Worm (Caenorhabditis elegans) whole organism, L1 larva: ENCODE measurements around the gene nsph-4.2.

Experiments used
- C04F5.9 ChIP-seq: sonication (generic microtip); optimal IDR thresholded peaks from 2 replicates; lab custom pipeline; 2016; ENCODE audit warnings: missing genetic modification characterization, missing compliant biosample characterization
- C16A3.4 ChIP-seq: fragments of 150-350 bp; optimal IDR thresholded peaks from 2 replicates; lab custom pipeline; 2014; ENCODE audit warnings: missing biosample characterization, missing genetic modification characterization
- C34B4.2 ChIP-seq: sonication (generic microtip); optimal IDR thresholded peaks from 2 replicates; lab custom pipeline; 2017; ENCODE audit warnings: mild to moderate bottlenecking, missing genetic modification characterization, missing compliant biosample characterization
- F16B12.6 ChIP-seq: fragments of 150-350 bp; optimal IDR thresholded peaks from 2 replicates; lab custom pipeline; 2014; ENCODE audit warnings: missing biosample characterization, missing genetic modification characterization
- aha-1 ChIP-seq: fragments of 150-350 bp; optimal IDR thresholded peaks from 2 replicates; lab custom pipeline; 2014; ENCODE audit warnings: missing biosample characterization, missing genetic modification characterization
- alr-1 ChIP-seq: fragments of 200-800 bp; sonication (Bioruptor generic); optimal IDR thresholded peaks from 2 replicates; lab custom pipeline; 2018; ENCODE audit warnings: borderline replicate concordance, mild to moderate bottlenecking, missing genetic modification characterization, missing compliant biosample characterization
- aly-2 ChIP-seq: fragments of 150-350 bp; optimal IDR thresholded peaks from 2 replicates; lab custom pipeline; 2014; ENCODE audit warnings: missing biosample characterization, missing genetic modification characterization
- ama-1 ChIP-seq: fragments of 150-350 bp; optimal IDR thresholded peaks from 2 replicates; lab custom pipeline; 2014
- ceh-8 ChIP-seq: fragments of 200-800 bp; sonication (Bioruptor generic); optimal IDR thresholded peaks from 2 replicates; lab custom pipeline; 2018; ENCODE audit warnings: mild to moderate bottlenecking, missing genetic modification characterization, moderate library complexity, missing compliant biosample characterization
- ceh-82 ChIP-seq, 3 experiments: fragments of 150-350 bp in 1 of 3; sonication (generic microtip) in 2 of 3; optimal IDR thresholded peaks; 2 replicates each; lab custom pipeline; 2014 to 2017; ENCODE audit warnings: missing biosample characterization in 3 of 3, missing genetic modification characterization in 3 of 3
- ceh-88 ChIP-seq: fragments of 200-800 bp; sonication (Bioruptor generic); IDR thresholded peaks from 2 replicates; pipeline ENCODE4 v1.3.6; 2022; ENCODE audit warnings: missing genetic modification characterization, missing compliant biosample characterization
- ceh-90 ChIP-seq: sonication (generic microtip); optimal IDR thresholded peaks from 2 replicates; lab custom pipeline; 2016; ENCODE audit warnings: missing genetic modification characterization, missing compliant biosample characterization
- ces-1 ChIP-seq: fragments of 150-350 bp; optimal IDR thresholded peaks from 2 replicates; lab custom pipeline; 2014; ENCODE audit warnings: missing biosample characterization, missing genetic modification reagents, missing genetic modification characterization
- dpl-1 ChIP-seq, 3 experiments: fragments of 150-350 bp in 2 of 3; sonication (generic microtip) in 1 of 3; optimal IDR thresholded peaks; 2 replicates each; lab custom pipeline; 2014 to 2017; ENCODE audit warnings: missing biosample characterization in 3 of 3, missing genetic modification characterization in 3 of 3, missing genetic modification reagents in 3 of 3
- dsc-1 ChIP-seq: sonication (generic microtip); optimal IDR thresholded peaks from 2 replicates; lab custom pipeline; 2016; ENCODE audit warnings: mild to moderate bottlenecking, missing genetic modification characterization, missing compliant biosample characterization
- efl-1 ChIP-seq, 4 experiments: fragments of 150-350 bp; optimal IDR thresholded peaks in 3 of 4; peaks in 1 of 4; 1 replicate in 1 of 4; 2 replicates in 3 of 4; lab custom pipeline; 2014; ENCODE audit warnings: missing biosample characterization in 2 of 4, missing genetic modification characterization in 2 of 4, missing genetic modification reagents in 2 of 4
- ets-5 ChIP-seq: fragments of 200-800 bp; sonication (Bioruptor generic); IDR thresholded peaks from 2 replicates; pipeline ENCODE4 v1.3.6; 2022; ENCODE audit warnings: missing genetic modification characterization, missing compliant biosample characterization
- fkh-10 ChIP-seq: sonication (generic microtip); optimal IDR thresholded peaks from 2 replicates; lab custom pipeline; 2017; ENCODE audit warnings: missing biosample characterization, missing genetic modification reagents, missing genetic modification characterization
- fkh-8 ChIP-seq: sonication (generic microtip); optimal IDR thresholded peaks from 2 replicates; lab custom pipeline; 2016; ENCODE audit warnings: mild to moderate bottlenecking, missing genetic modification characterization, missing compliant biosample characterization
- grh-1 ChIP-seq: fragments of 200-800 bp; sonication (Bioruptor generic); IDR thresholded peaks from 2 replicates; pipeline ENCODE4 v1.3.6; 2022; ENCODE audit warnings: missing genetic modification reagents, missing genetic modification characterization, missing compliant biosample characterization
- hlh-17 ChIP-seq: fragments of 200-800 bp; sonication (Bioruptor generic); optimal IDR thresholded peaks from 2 replicates; lab custom pipeline; 2018; ENCODE audit warnings: missing genetic modification characterization, mild to moderate bottlenecking, missing compliant biosample characterization, moderate library complexity, borderline replicate concordance
- hlh-4 ChIP-seq: sonication (generic microtip); optimal IDR thresholded peaks from 2 replicates; lab custom pipeline; 2016; ENCODE audit warnings: mild to moderate bottlenecking, missing genetic modification characterization, missing compliant biosample characterization
- jun-1 ChIP-seq: fragments of 150-350 bp; optimal IDR thresholded peaks from 2 replicates; lab custom pipeline; 2014; ENCODE audit warnings: missing biosample characterization, missing genetic modification reagents, missing genetic modification characterization
- lin-13 ChIP-seq: fragments of 150-350 bp; optimal IDR thresholded peaks from 2 replicates; lab custom pipeline; 2014; ENCODE audit warnings: missing biosample characterization, missing genetic modification reagents, missing genetic modification characterization
- lin-14 ChIP-seq: fragments of 200-800 bp; sonication (Bioruptor generic); optimal IDR thresholded peaks from 2 replicates; lab custom pipeline; 2018; ENCODE audit warnings: mild to moderate bottlenecking, missing genetic modification characterization, moderate library complexity, missing compliant biosample characterization
- lin-15B ChIP-seq: fragments of 150-350 bp; sonication (generic microtip); optimal IDR thresholded peaks from 3 replicates; lab custom pipeline; 2014; ENCODE audit warnings: missing biosample characterization, missing genetic modification characterization
- lin-35 ChIP-seq, 2 experiments: fragments of 150-350 bp; optimal IDR thresholded peaks; 2 replicates each; lab custom pipeline; 2014; ENCODE audit warnings: missing biosample characterization in 2 of 2, missing genetic modification characterization in 2 of 2, missing genetic modification reagents in 2 of 2
- lin-39 ChIP-seq: fragments of 150-350 bp; optimal IDR thresholded peaks from 2 replicates; lab custom pipeline; 2014; ENCODE audit warnings: missing biosample characterization, missing genetic modification reagents, missing genetic modification characterization
- lir-3 ChIP-seq: sonication (generic microtip); optimal IDR thresholded peaks from 2 replicates; lab custom pipeline; 2016; ENCODE audit warnings: mild to moderate bottlenecking, missing genetic modification characterization, moderate library complexity, missing compliant biosample characterization; ENCODE audit not compliant: poor library complexity
- mab-9 ChIP-seq: fragments of 200-800 bp; sonication (Bioruptor generic); IDR thresholded peaks from 2 replicates; pipeline ENCODE4 v1.3.6; 2022; ENCODE audit warnings: missing genetic modification reagents, missing genetic modification characterization, missing compliant biosample characterization
- mdl-1 ChIP-seq, 2 experiments: fragments of 150-350 bp; optimal IDR thresholded peaks; 2 replicates each; lab custom pipeline; 2014 to 2017; ENCODE audit warnings: missing biosample characterization in 2 of 2, missing genetic modification characterization in 2 of 2, inconsistent platforms in 1 of 2
- mep-1 ChIP-seq: fragments of 150-350 bp; optimal IDR thresholded peaks from 2 replicates; lab custom pipeline; 2014; ENCODE audit warnings: missing biosample characterization, missing genetic modification characterization
- nhr-12 ChIP-seq: sonication (generic microtip); optimal IDR thresholded peaks from 2 replicates; lab custom pipeline; 2017; ENCODE audit warnings: missing biosample characterization, missing genetic modification characterization
- nhr-19 ChIP-seq: fragments of 200-800 bp; sonication (Bioruptor generic); conservative IDR thresholded peaks from 2 replicates; pipeline ENCODE4 v1.3.6; 2022; ENCODE audit warnings: missing genetic modification characterization, missing compliant biosample characterization
- nhr-20 ChIP-seq: sonication (generic microtip); optimal IDR thresholded peaks from 2 replicates; lab custom pipeline; 2016; ENCODE audit warnings: mild to moderate bottlenecking, missing genetic modification characterization, missing compliant biosample characterization
- nhr-237 ChIP-seq: fragments of 150-350 bp; optimal IDR thresholded peaks from 2 replicates; lab custom pipeline; 2014; ENCODE audit warnings: missing biosample characterization, missing genetic modification characterization
- nhr-28 ChIP-seq: fragments of 150-350 bp; optimal IDR thresholded peaks from 2 replicates; lab custom pipeline; 2014; ENCODE audit warnings: missing biosample characterization, missing genetic modification characterization
- nhr-47 ChIP-seq: sonication (generic microtip); optimal IDR thresholded peaks from 2 replicates; lab custom pipeline; 2016; ENCODE audit warnings: mild to moderate bottlenecking, missing genetic modification characterization, moderate library complexity, missing compliant biosample characterization
- nhr-71 ChIP-seq: sonication (generic microtip); optimal IDR thresholded peaks from 2 replicates; lab custom pipeline; 2016; ENCODE audit warnings: mild to moderate bottlenecking, missing genetic modification characterization, moderate library complexity, missing compliant biosample characterization
- nhr-77 ChIP-seq: fragments of 150-350 bp; optimal IDR thresholded peaks from 2 replicates; lab custom pipeline; 2014; ENCODE audit warnings: missing biosample characterization, missing genetic modification characterization
- nhr-84 ChIP-seq: sonication (generic microtip); optimal IDR thresholded peaks from 2 replicates; lab custom pipeline; 2017; ENCODE audit warnings: missing biosample characterization, missing genetic modification characterization
- nhr-90 ChIP-seq: sonication (generic microtip); optimal IDR thresholded peaks from 2 replicates; lab custom pipeline; 2016; ENCODE audit warnings: mild to moderate bottlenecking, missing genetic modification characterization, missing compliant biosample characterization; ENCODE audit not compliant: poor library complexity
- pag-3 ChIP-seq: sonication (generic microtip); optimal IDR thresholded peaks from 2 replicates; lab custom pipeline; 2017; ENCODE audit warnings: missing genetic modification characterization, mild to moderate bottlenecking, missing compliant biosample characterization, antibody characterized with exemption, borderline replicate concordance; ENCODE audit not compliant: insufficient read depth
- rnt-1 ChIP-seq: sonication (generic microtip); optimal IDR thresholded peaks from 2 replicates; lab custom pipeline; 2016; ENCODE audit warnings: mild to moderate bottlenecking, missing genetic modification characterization, moderate library complexity, missing compliant biosample characterization
- snu-23 ChIP-seq: sonication (generic microtip); optimal IDR thresholded peaks from 2 replicates; lab custom pipeline; 2016; ENCODE audit warnings: missing genetic modification characterization, missing compliant biosample characterization
- sptf-1 ChIP-seq: fragments of 150-350 bp; optimal IDR thresholded peaks from 2 replicates; lab custom pipeline; 2014; ENCODE audit warnings: missing biosample characterization, missing genetic modification characterization
- tbx-2 ChIP-seq: sonication (generic microtip); optimal IDR thresholded peaks from 2 replicates; lab custom pipeline; 2016; ENCODE audit warnings: missing genetic modification characterization, missing compliant biosample characterization
- tlp-1 ChIP-seq: fragments of 150-350 bp; optimal IDR thresholded peaks from 2 replicates; lab custom pipeline; 2014; ENCODE audit warnings: missing biosample characterization, missing genetic modification characterization
- unc-30 ChIP-seq: sonication (generic microtip); optimal IDR thresholded peaks from 2 replicates; lab custom pipeline; 2017; ENCODE audit warnings: missing biosample characterization, missing genetic modification characterization
- unc-86 ChIP-seq: sonication (generic microtip); optimal IDR thresholded peaks from 2 replicates; lab custom pipeline; 2016; ENCODE audit warnings: missing genetic modification characterization, missing compliant biosample characterization
- zip-4 ChIP-seq: fragments of 200-800 bp; sonication (Bioruptor generic); optimal IDR thresholded peaks from 2 replicates; lab custom pipeline; 2018; ENCODE audit warnings: mild to moderate bottlenecking, missing genetic modification characterization, moderate library complexity, missing compliant biosample characterization
- ztf-4 ChIP-seq: fragments of 150-350 bp; optimal IDR thresholded peaks from 2 replicates; lab custom pipeline; 2014; ENCODE audit warnings: missing biosample characterization, missing genetic modification characterization

nsph-4.2 gene

ce11 chrIV:5209390-5209789 lies 9.2 kb upstream of the nsph-4.2 start, which contains the start of the genes Y59E9AL.36 and nbet-1:
Y59E9AL.36 (minus strand) TSS chrIV:5209481.
nbet-1 (plus strand) TSS chrIV:5209501.
- TF ChIP-seq nhr-19 (peak; percentile 53), nhr-20 (tag; lab: Kevin White, UChicago) (peak; percentile 72), fkh-10 (GFP tag; lab: Kevin White, UChicago) (no peak), C04F5.9 (tag; lab: Kevin White, UChicago) (peak; percentile 41), tlp-1 (tag; lab: Kevin White, UChicago) (no peak), dsc-1 (tag; lab: Kevin White, UChicago) (peak; percentile 51), jun-1 (tag; lab: Kevin White, UChicago) (peak; percentile 60), lin-14 (GFP tag; lab: Kevin White, UChicago) (peak; percentile 73), lin-35 (GFP tag; optimal IDR thresholded peaks at IDR 0.05; lab: Kevin White, UChicago) (peak; percentile 86 to 95), nhr-84 (tag; lab: Kevin White, UChicago) (no peak), ama-1 (lab: Kevin White, UChicago) (no peak), aha-1 (tag; lab: Kevin White, UChicago) (no peak), ceh-88 (GFP tag; lab: Robert Waterston, UW) (peak; percentile 35; the same call in 1 of the 2 replicates), hlh-4 (tag; lab: Kevin White, UChicago) (no peak), dpl-1 (GFP tag; optimal IDR thresholded peaks at IDR 0.05; lab: Kevin White, UChicago) (peak; percentile 84 to 90 (median 89)), unc-86 (tag; lab: Kevin White, UChicago) (peak; percentile 56), C16A3.4 (tag; lab: Kevin White, UChicago) (peak; percentile 90), alr-1 (tag; lab: Kevin White, UChicago) (no peak), C34B4.2 (no peak), lin-39 (tag; lab: Kevin White, UChicago) (peak; percentile 13), nhr-71 (tag; lab: Kevin White, UChicago) (peak; percentile 82), F16B12.6 (tag; lab: Kevin White, UChicago) (peak; percentile 97), nhr-12 (tag; lab: Kevin White, UChicago) (no peak), lin-13 (GFP tag; lab: Kevin White, UChicago) (peak; percentile 61), nhr-90 (tag; lab: Kevin White, UChicago) (peak; percentile 65), lin-15B (tag; lab: Kevin White, UChicago) (peak; percentile 97), ztf-4 (tag; lab: Kevin White, UChicago) (no peak), lir-3 (tag; lab: Kevin White, UChicago) (no peak), grh-1 (GFP tag; lab: Robert Waterston, UW) (peak; percentile 65), ceh-90 (no peak), efl-1 (optimal IDR thresholded peaks at IDR 0.05; lab: Kevin White, UChicago) (peak; percentile 89 to 91), efl-1 (GFP tag; optimal IDR thresholded peaks at IDR 0.05 in 1 of 2; lab: Kevin White, UChicago) (peak; percentile 89 to 99), ceh-82 (tag; optimal IDR thresholded peaks at IDR 0.05; lab: Kevin White, UChicago) (peak; percentile 39 to 90 (median 68)), tbx-2 (tag; lab: Kevin White, UChicago) (peak; percentile 70), nhr-28 (tag; lab: Kevin White, UChicago) (no peak), mdl-1 (tag; optimal IDR thresholded peaks at IDR 0.05; lab: Kevin White, UChicago) (peak in 1 of 2 experiments; percentile 78), sptf-1 (no peak), mep-1 (tag; lab: Kevin White, UChicago) (peak; percentile 86), zip-4 (peak; percentile 21), rnt-1 (tag; lab: Kevin White, UChicago) (peak; percentile 84), nhr-237 (tag; lab: Kevin White, UChicago) (no peak), mab-9 (GFP tag; lab: Robert Waterston, UW) (no peak), snu-23 (GFP tag; lab: Kevin White, UChicago) (peak; percentile 84), pag-3 (no peak), unc-30 (tag; lab: Kevin White, UChicago) (no peak), ceh-8 (no peak), aly-2 (tag; lab: Kevin White, UChicago) (no peak), nhr-47 (peak; percentile 85), ces-1 (GFP tag; lab: Kevin White, UChicago) (no peak), hlh-17 (no peak), ets-5 (no peak), nhr-77 (tag; lab: Kevin White, UChicago) (peak; percentile 64), fkh-8 (tag; lab: Kevin White, UChicago) (peak; percentile 55)
